Fruit fly (Drosophila melanogaster) whole organism, embryonic: Measurements from ENCODE around the gene CG31792.

Source experiments
- BEAF-32 ChIP-seq: fragments of 200-800 bp; sonication (Bioruptor generic); optimal IDR thresholded peaks from 3 replicates; lab custom pipeline; 2017; ENCODE audit warnings: missing biosample characterization, missing genetic modification characterization, mild to moderate bottlenecking, moderate library complexity, missing genetic modification reagents
- CG10321 ChIP-seq: fragments of 200-800 bp; sonication (Bioruptor generic); IDR thresholded peaks from 2 replicates; pipeline ENCODE4 v1.3.6; 2022; ENCODE audit warnings: missing biosample characterization, missing genetic modification characterization
- CG10462 ChIP-seq: fragments of 200-800 bp; sonication (Bioruptor generic); optimal IDR thresholded peaks from 2 replicates; lab custom pipeline; 2016; ENCODE audit warnings: missing biosample characterization, missing genetic modification characterization
- CG12769 ChIP-seq: fragments of 200-800 bp; sonication (Bioruptor generic); optimal IDR thresholded peaks from 2 replicates; lab custom pipeline; 2019; ENCODE audit warnings: missing biosample characterization, mild to moderate bottlenecking, missing genetic modification characterization, moderate library complexity
- CG1529 ChIP-seq: fragments of 200-800 bp; sonication (Bioruptor generic); optimal IDR thresholded peaks from 3 replicates; lab custom pipeline; 2018; ENCODE audit warnings: missing biosample characterization, missing genetic modification characterization
- CG15514 ChIP-seq: fragments of 200-800 bp; sonication (Bioruptor generic); optimal IDR thresholded peaks from 3 replicates; lab custom pipeline; 2017; ENCODE audit warnings: missing biosample characterization, missing genetic modification characterization, mild to moderate bottlenecking, moderate library complexity, missing genetic modification reagents
- CG1647 ChIP-seq: fragments of 200-800 bp; sonication (Bioruptor generic); optimal IDR thresholded peaks from 3 replicates; lab custom pipeline; 2016; ENCODE audit warnings: missing biosample characterization, missing genetic modification characterization
- CG17568 ChIP-seq: fragments of 200-800 bp; sonication (Bioruptor generic); optimal IDR thresholded peaks from 2 replicates; lab custom pipeline; 2018; ENCODE audit warnings: missing biosample characterization, mild to moderate bottlenecking, missing genetic modification characterization, moderate library complexity
- CG18619 ChIP-seq: fragments of 200-800 bp; sonication (Bioruptor generic); optimal IDR thresholded peaks from 3 replicates; lab custom pipeline; 2017; ENCODE audit warnings: missing biosample characterization, mild to moderate bottlenecking, missing genetic modification characterization
- CG30403 ChIP-seq: fragments of 200-800 bp; sonication (Bioruptor generic); optimal IDR thresholded peaks from 3 replicates; lab custom pipeline; 2016; ENCODE audit warnings: missing biosample characterization, missing genetic modification characterization
- CG30431 ChIP-seq: fragments of 200-800 bp; sonication (Bioruptor generic); optimal IDR thresholded peaks from 2 replicates; lab custom pipeline; 2017; ENCODE audit warnings: missing biosample characterization, missing genetic modification characterization
- CG31388 ChIP-seq: fragments of 200-800 bp; sonication (Bioruptor generic); optimal IDR thresholded peaks from 2 replicates; lab custom pipeline; 2016; ENCODE audit warnings: missing biosample characterization, missing genetic modification characterization
- CG32767 ChIP-seq: fragments of 200-800 bp; sonication (Bioruptor generic); IDR thresholded peaks from 2 replicates; pipeline ENCODE4 v1.3.6; 2022; ENCODE audit warnings: missing biosample characterization, missing genetic modification characterization
- CG34376 ChIP-seq: fragments of 200-800 bp; sonication (Bioruptor generic); optimal IDR thresholded peaks from 2 replicates; lab custom pipeline; 2018; ENCODE audit warnings: missing biosample characterization, mild to moderate bottlenecking, missing genetic modification characterization
- CG3995 ChIP-seq: fragments of 200-800 bp; sonication (Bioruptor generic); optimal IDR thresholded peaks from 3 replicates; lab custom pipeline; 2016; ENCODE audit warnings: missing biosample characterization, missing genetic modification characterization
- CG4360 ChIP-seq: fragments of 200-800 bp; sonication (Bioruptor generic); IDR thresholded peaks from 2 replicates; pipeline ENCODE4 v1.3.6; 2022; ENCODE audit warnings: missing biosample characterization, missing genetic modification characterization
- CG9609 ChIP-seq: fragments of 200-800 bp; sonication (Bioruptor generic); optimal IDR thresholded peaks from 3 replicates; lab custom pipeline; 2016; ENCODE audit warnings: missing biosample characterization, missing genetic modification characterization
- CG9876 ChIP-seq: fragments of 200-800 bp; sonication (Bioruptor generic); optimal IDR thresholded peaks from 2 replicates; lab custom pipeline; 2016; ENCODE audit warnings: missing biosample characterization, missing genetic modification characterization
- CHES-1-like ChIP-seq: fragments of 200-800 bp; sonication (Bioruptor generic); optimal IDR thresholded peaks from 2 replicates; lab custom pipeline; 2016; ENCODE audit warnings: missing biosample characterization, missing genetic modification characterization
- CoRest ChIP-seq: fragments of 200-800 bp; sonication (Bioruptor generic); optimal IDR thresholded peaks from 3 replicates; lab custom pipeline; 2018; ENCODE audit warnings: missing biosample characterization, mild to moderate bottlenecking, missing genetic modification characterization, moderate library complexity
- Dad ChIP-seq: fragments of 200-800 bp; sonication (Bioruptor generic); optimal IDR thresholded peaks from 3 replicates; lab custom pipeline; 2016; ENCODE audit warnings: missing biosample characterization, missing genetic modification characterization
- Dip2 ChIP-seq: fragments of 200-800 bp; sonication (Bioruptor generic); IDR thresholded peaks from 2 replicates; pipeline ENCODE4 v1.3.6; 2022; ENCODE audit warnings: missing biosample characterization, missing genetic modification characterization
- H2.0 ChIP-seq: fragments of 200-800 bp; sonication (Bioruptor generic); IDR thresholded peaks from 2 replicates; pipeline ENCODE4 v1.3.6; 2022; ENCODE audit warnings: missing biosample characterization, missing genetic modification characterization
- NFAT ChIP-seq: fragments of 200-800 bp; sonication (Bioruptor generic); IDR thresholded peaks from 2 replicates; pipeline ENCODE4 v1.3.6; 2022; ENCODE audit warnings: missing biosample characterization, missing genetic modification characterization
- NfI ChIP-seq: fragments of 200-800 bp; sonication (Bioruptor generic); optimal IDR thresholded peaks from 3 replicates; lab custom pipeline; 2018; ENCODE audit warnings: missing biosample characterization, mild to moderate bottlenecking, missing genetic modification characterization, moderate library complexity
- ase ChIP-seq: fragments of 200-800 bp; sonication (Bioruptor generic); IDR thresholded peaks from 3 replicates; pipeline ENCODE4 v1.3.6; 2022; ENCODE audit warnings: missing biosample characterization, missing genetic modification characterization
- az2 ChIP-seq: fragments of 200-800 bp; sonication (Bioruptor generic); optimal IDR thresholded peaks from 3 replicates; lab custom pipeline; 2016; ENCODE audit warnings: missing biosample characterization, missing genetic modification characterization
- bab2 ChIP-seq: fragments of 200-800 bp; sonication (Bioruptor generic); optimal IDR thresholded peaks from 2 replicates; lab custom pipeline; 2016; ENCODE audit warnings: missing biosample characterization, missing genetic modification characterization
- bcd ChIP-seq: fragments of 200-800 bp; sonication (Bioruptor generic); optimal IDR thresholded peaks from 2 replicates; lab custom pipeline; 2017; ENCODE audit warnings: missing biosample characterization, mild to moderate bottlenecking, missing genetic modification characterization
- crol ChIP-seq: fragments of 200-800 bp; sonication (Bioruptor generic); IDR thresholded peaks from 2 replicates; pipeline ENCODE4 v1.3.6; 2022; ENCODE audit warnings: missing biosample characterization, missing genetic modification characterization
- ewg ChIP-seq: fragments of 200-800 bp; sonication (Bioruptor generic); optimal IDR thresholded peaks from 3 replicates; lab custom pipeline; 2017; ENCODE audit warnings: mild to moderate bottlenecking, missing biosample characterization, missing genetic modification reagents, missing genetic modification characterization
- exex ChIP-seq: fragments of 200-800 bp; sonication (Bioruptor generic); optimal IDR thresholded peaks from 4 replicates; lab custom pipeline; 2018; ENCODE audit warnings: missing biosample characterization, mild to moderate bottlenecking, missing genetic modification characterization, moderate library complexity
- gce ChIP-seq: fragments of 200-800 bp; sonication (Bioruptor generic); IDR thresholded peaks from 3 replicates; pipeline ENCODE4 v1.3.6; 2022; ENCODE audit warnings: missing biosample characterization, missing genetic modification characterization
- gcm ChIP-seq: fragments of 200-800 bp; sonication (Bioruptor generic); optimal IDR thresholded peaks from 2 replicates; lab custom pipeline; 2019; ENCODE audit warnings: missing biosample characterization, mild to moderate bottlenecking, missing genetic modification characterization, moderate library complexity
- grau ChIP-seq: fragments of 200-800 bp; optimal IDR thresholded peaks from 3 replicates; lab custom pipeline; 2019; ENCODE audit warnings: missing biosample characterization, mild to moderate bottlenecking, missing genetic modification characterization, moderate library complexity
- lola ChIP-seq, 3 experiments: fragments of >200 bp in 2 of 3; fragments of 200-800 bp in 1 of 3; sonication (Bioruptor generic) in 1 of 3; optimal IDR thresholded peaks; 2 replicates each; lab custom pipeline; 2017 to 2019; ENCODE audit warnings: missing biosample characterization in 3 of 3, missing genetic modification characterization in 3 of 3, mild to moderate bottlenecking in 1 of 3, moderate library complexity in 1 of 3
- lov ChIP-seq, 2 experiments: fragments of 200-800 bp in 1 of 2; fragments of >200 bp in 1 of 2; sonication (Bioruptor generic) in 1 of 2; IDR thresholded peaks in 1 of 2; optimal IDR thresholded peaks in 1 of 2; 2 replicates in 1 of 2; 3 replicates in 1 of 2; pipeline versions ENCODE4 v1.3.6 to Lab custom; 2017 to 2022; ENCODE audit warnings: missing biosample characterization in 1 of 2, missing genetic modification characterization in 1 of 2
- nerfin-1 ChIP-seq: fragments of 200-800 bp; sonication (Bioruptor generic); optimal IDR thresholded peaks from 3 replicates; lab custom pipeline; 2019; ENCODE audit warnings: missing biosample characterization, mild to moderate bottlenecking, missing genetic modification characterization, moderate library complexity
- oc ChIP-seq: fragments of 200-800 bp; sonication (Bioruptor generic); optimal IDR thresholded peaks from 2 replicates; lab custom pipeline; 2018; ENCODE audit warnings: missing biosample characterization, mild to moderate bottlenecking, missing genetic modification characterization, moderate library complexity
- pb ChIP-seq: fragments of 200-800 bp; sonication (Bioruptor generic); optimal IDR thresholded peaks from 3 replicates; lab custom pipeline; 2016; ENCODE audit warnings: missing biosample characterization, missing genetic modification characterization
- pho ChIP-seq: fragments of 200-800 bp; sonication (Bioruptor generic); optimal IDR thresholded peaks from 2 replicates; lab custom pipeline; 2016; ENCODE audit warnings: missing biosample characterization, missing genetic modification characterization
- repo ChIP-seq: fragments of 200-800 bp; sonication (Bioruptor generic); optimal IDR thresholded peaks from 2 replicates; lab custom pipeline; 2016; ENCODE audit warnings: missing biosample characterization, missing genetic modification characterization
- sc ChIP-seq, 3 experiments: fragments of >200 bp in 2 of 3; fragments of 200-800 bp in 1 of 3; sonication (Bioruptor generic) in 1 of 3; optimal IDR thresholded peaks; 2 replicates in 2 of 3; 3 replicates in 1 of 3; lab custom pipeline; 2017; ENCODE audit warnings: mild to moderate bottlenecking in 1 of 3, missing biosample characterization in 1 of 3, missing genetic modification characterization in 1 of 3, missing genetic modification reagents in 1 of 3
- sd ChIP-seq: fragments of 200-800 bp; sonication (Bioruptor generic); optimal IDR thresholded peaks from 3 replicates; lab custom pipeline; 2018; ENCODE audit warnings: missing biosample characterization, mild to moderate bottlenecking, missing genetic modification characterization, moderate library complexity
- sqz ChIP-seq: fragments of 200-800 bp; sonication (Bioruptor generic); optimal IDR thresholded peaks from 3 replicates; lab custom pipeline; 2018; ENCODE audit warnings: missing biosample characterization, mild to moderate bottlenecking, missing genetic modification characterization
- tgo ChIP-seq: fragments of 200-800 bp; sonication (Bioruptor generic); IDR thresholded peaks from 3 replicates; pipeline ENCODE4 v1.3.6; 2022; ENCODE audit warnings: missing biosample characterization, missing genetic modification characterization
- tin ChIP-seq: fragments of 200-800 bp; sonication (Bioruptor generic); optimal IDR thresholded peaks from 3 replicates; lab custom pipeline; 2016; ENCODE audit warnings: missing biosample characterization, missing genetic modification characterization
- zf30C ChIP-seq: fragments of 200-800 bp; sonication (Bioruptor generic); optimal IDR thresholded peaks from 3 replicates; lab custom pipeline; 2018; ENCODE audit warnings: missing biosample characterization, mild to moderate bottlenecking, missing genetic modification characterization
- zfh1 ChIP-seq: fragments of 200-800 bp; sonication (Bioruptor generic); IDR thresholded peaks from 3 replicates; pipeline ENCODE4 v1.3.6; 2022; ENCODE audit warnings: missing biosample characterization, missing genetic modification characterization

The CG31792 gene

dm6 chr2L:18947515-18947998 is 49.7 kb upstream of the CG31792 start (continued):
- TF ChIP-seq NFAT (GFP tag; lab: Robert Waterston, UW) = peak; percentile 21; the same call in 1 of the 2 replicates
- TF ChIP-seq sd (tag; lab: Kevin White, UChicago) = peak; percentile 27
- TF ChIP-seq tgo = no peak
- TF ChIP-seq sqz (GFP tag; lab: Kevin White, UChicago) = no peak
- 0 out of 2 replicates have a peak, but pooled peaks have one; percentile 47 for TF ChIP-seq crol (GFP tag; lab: Robert Waterston, UW)
- no peak for TF ChIP-seq ewg (GFP tag; lab: Kevin White, UChicago)
- no peak for TF ChIP-seq grau (tag; lab: Kevin White, UChicago)
- no peak for TF ChIP-seq NfI (GFP tag; lab: Kevin White, UChicago)
- TF ChIP-seq nerfin-1 = peak; percentile 78
- no peak for TF ChIP-seq CG17568 (GFP tag; lab: Kevin White, UChicago)
- TF ChIP-seq lov (optimal IDR thresholded peaks at IDR 0.05; lab: Kevin White, UChicago) = no peak
- TF ChIP-seq lov (GFP tag; IDR thresholded peaks at IDR 0.05; lab: Robert Waterston, UW) = 0 out of 3 replicates have a peak, but pooled peaks have one; percentile 47
- no peak for TF ChIP-seq lola (GFP tag; optimal IDR thresholded peaks at IDR 0.05; lab: Kevin White, UChicago)
- no peak for TF ChIP-seq exex (tag; lab: Kevin White, UChicago)
- peak; percentile 94 for TF ChIP-seq CG10321 (GFP tag; lab: Robert Waterston, UW)
- no peak for TF ChIP-seq CG18619 (GFP tag; lab: Kevin White, UChicago)
- TF ChIP-seq bab2 (GFP tag; lab: Kevin White, UChicago) = no peak
- TF ChIP-seq gce = no peak
- no peak for TF ChIP-seq bcd
- peak; percentile 39 for TF ChIP-seq CG12769
- TF ChIP-seq CG10462 (GFP tag; lab: Kevin White, UChicago) = no peak
- no peak for TF ChIP-seq CG9609 (GFP tag; lab: Kevin White, UChicago)
- no peak for TF ChIP-seq CG30431 (GFP tag; lab: Kevin White, UChicago)

DNA sequence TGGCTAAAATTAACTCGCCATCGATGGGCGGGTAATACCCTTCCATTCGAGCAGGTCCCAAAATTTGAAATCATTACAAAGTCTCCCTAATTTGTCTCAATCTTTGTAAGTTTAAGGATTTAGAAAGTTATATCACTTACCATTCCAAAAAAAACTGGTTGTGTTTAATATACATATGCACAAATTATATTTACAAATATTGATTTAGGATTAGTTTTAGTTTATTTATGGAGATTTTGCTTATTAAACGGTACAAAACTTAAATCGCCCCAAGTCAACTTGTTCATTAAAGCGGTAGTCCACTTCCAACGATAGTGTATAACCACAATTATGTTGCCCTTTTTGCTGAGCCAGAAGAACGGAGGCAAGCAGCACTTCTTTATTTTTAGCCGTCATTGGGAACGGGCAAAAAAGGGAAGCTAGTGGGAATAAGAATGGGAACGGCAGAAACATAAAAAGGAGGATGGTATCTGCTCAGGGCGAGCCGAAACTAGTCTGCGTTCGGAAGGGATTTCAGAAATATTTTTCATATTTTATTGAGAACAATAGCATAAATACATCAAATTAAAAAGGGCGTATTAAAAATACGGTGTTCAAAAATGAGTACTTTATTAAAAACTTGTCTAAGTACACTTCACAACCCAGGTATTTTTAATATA is 49.1 kb upstream of the CG31792 start:
- no peak for TF ChIP-seq CG15514 (GFP tag; lab: Kevin White, UChicago)
- no peak for TF ChIP-seq CG34376 (GFP tag; lab: Kevin White, UChicago)
- TF ChIP-seq sc (optimal IDR thresholded peaks at IDR 0.05; lab: Kevin White, UChicago) = no peak
- peak; percentile 81 for TF ChIP-seq sc (GFP tag; optimal IDR thresholded peaks at IDR 0.05; lab: Kevin White, UChicago)
- peak; percentile 77 for TF ChIP-seq CG30403
- TF ChIP-seq CG9876 (GFP tag; lab: Kevin White, UChicago) = no peak
- TF ChIP-seq gcm (GFP tag; lab: Kevin White, UChicago) = peak; percentile 80
- TF ChIP-seq CG3995 (GFP tag; lab: Kevin White, UChicago) = no peak
- no peak for TF ChIP-seq zf30C
- no peak for TF ChIP-seq Dip2 (GFP tag; lab: Robert Waterston, UW)
- TF ChIP-seq CG32767 (GFP tag; lab: Robert Waterston, UW) = no peak
- TF ChIP-seq pb (GFP tag; lab: Kevin White, UChicago) = no peak
- TF ChIP-seq tin = peak; percentile 25
- TF ChIP-seq CG4360 (GFP tag; lab: Robert Waterston, UW) = no peak
- 0 out of 2 replicates have a peak, but pooled peaks have one; percentile 10 for TF ChIP-seq H2.0 (GFP tag; lab: Robert Waterston, UW)
- peak; percentile 87 for TF ChIP-seq CG1529 (GFP tag; lab: Kevin White, UChicago)
- no peak for TF ChIP-seq repo
- TF ChIP-seq az2 (GFP tag; lab: Kevin White, UChicago) = peak; percentile 81
- peak; percentile 40 for TF ChIP-seq oc (tag; lab: Kevin White, UChicago)
- no peak for TF ChIP-seq CG31388 (GFP tag; lab: Kevin White, UChicago)
- TF ChIP-seq CoRest (tag; lab: Kevin White, UChicago) = peak; percentile 80
- 0 out of 3 replicates have a peak, but pooled peaks have one; percentile 39 for TF ChIP-seq zfh1 (GFP tag; lab: Robert Waterston, UW)
- peak; percentile 9 for TF ChIP-seq pho (GFP tag; lab: Kevin White, UChicago)
- TF ChIP-seq ase = no peak
- TF ChIP-seq CHES-1-like = no peak
- TF ChIP-seq CG1647 (GFP tag; lab: Kevin White, UChicago) = no peak
- TF ChIP-seq Dad (GFP tag; lab: Kevin White, UChicago) = no peak
- no peak for TF ChIP-seq BEAF-32 (GFP tag; lab: Kevin White, UChicago)
